Fruit fly (Drosophila melanogaster) whole organism, embryonic: ENCODE results near the gene Ada2a.

Experiments
- CG11696 ChIP-seq: fragments of 200-800 bp; sonication (Bioruptor generic); IDR thresholded peaks from 2 replicates; pipeline ENCODE4 v1.3.6; 2022; ENCODE audit warnings: missing biosample characterization, missing genetic modification characterization
- CG12155 ChIP-seq: fragments of 200-800 bp; sonication (Bioruptor generic); optimal IDR thresholded peaks from 3 replicates; lab custom pipeline; 2016; ENCODE audit warnings: missing biosample characterization, missing genetic modification characterization
- CG15514 ChIP-seq: fragments of 200-800 bp; sonication (Bioruptor generic); optimal IDR thresholded peaks from 3 replicates; lab custom pipeline; 2017; ENCODE audit warnings: missing biosample characterization, missing genetic modification characterization, mild to moderate bottlenecking, moderate library complexity, missing genetic modification reagents
- CG2202 ChIP-seq: fragments of 200-800 bp; sonication (Bioruptor generic); optimal IDR thresholded peaks from 2 replicates; lab custom pipeline; 2018; ENCODE audit warnings: missing biosample characterization, mild to moderate bottlenecking, missing genetic modification characterization
- CG3847 ChIP-seq: fragments of 200-800 bp; sonication (Bioruptor generic); IDR thresholded peaks from 2 replicates; pipeline ENCODE4 v1.3.6; 2022; ENCODE audit warnings: missing biosample characterization, missing genetic modification characterization
- CG7963 ChIP-seq: fragments of 200-800 bp; sonication (Bioruptor generic); IDR thresholded peaks from 3 replicates; pipeline ENCODE4 v1.3.6; 2022; ENCODE audit warnings: missing biosample characterization, missing genetic modification characterization; ENCODE audit not compliant: partially characterized antibody
- CG8478 ChIP-seq: fragments of >200 bp; optimal IDR thresholded peaks from 2 replicates; lab custom pipeline; 2018
- Chrac-16 ChIP-seq: fragments of 200-800 bp; sonication (Bioruptor generic); optimal IDR thresholded peaks from 3 replicates; lab custom pipeline; 2016; ENCODE audit warnings: missing biosample characterization, missing genetic modification characterization
- E2f2 ChIP-seq: fragments of 200-800 bp; sonication (Bioruptor generic); IDR thresholded peaks from 2 replicates; pipeline ENCODE4 v1.3.6; 2022; ENCODE audit warnings: missing biosample characterization, missing genetic modification characterization
- Ets97D ChIP-seq: fragments of 200-800 bp; sonication (Bioruptor generic); optimal IDR thresholded peaks from 3 replicates; lab custom pipeline; 2016; ENCODE audit warnings: missing biosample characterization, missing genetic modification characterization
- HHEX ChIP-seq: fragments of 200-800 bp; sonication (Bioruptor generic); optimal IDR thresholded peaks from 3 replicates; lab custom pipeline; 2017; ENCODE audit warnings: missing biosample characterization, mild to moderate bottlenecking, missing genetic modification characterization, missing genetic modification reagents
- pnt ChIP-seq: fragments of 200-800 bp; sonication (Bioruptor generic); optimal IDR thresholded peaks from 3 replicates; lab custom pipeline; 2016; ENCODE audit warnings: missing biosample characterization, missing genetic modification characterization
- sens ChIP-seq: fragments of 200-800 bp; sonication (Bioruptor generic); peaks from one replicate; lab custom pipeline; 2016; ENCODE audit warnings: missing biosample characterization, missing genetic modification characterization

DNA sequence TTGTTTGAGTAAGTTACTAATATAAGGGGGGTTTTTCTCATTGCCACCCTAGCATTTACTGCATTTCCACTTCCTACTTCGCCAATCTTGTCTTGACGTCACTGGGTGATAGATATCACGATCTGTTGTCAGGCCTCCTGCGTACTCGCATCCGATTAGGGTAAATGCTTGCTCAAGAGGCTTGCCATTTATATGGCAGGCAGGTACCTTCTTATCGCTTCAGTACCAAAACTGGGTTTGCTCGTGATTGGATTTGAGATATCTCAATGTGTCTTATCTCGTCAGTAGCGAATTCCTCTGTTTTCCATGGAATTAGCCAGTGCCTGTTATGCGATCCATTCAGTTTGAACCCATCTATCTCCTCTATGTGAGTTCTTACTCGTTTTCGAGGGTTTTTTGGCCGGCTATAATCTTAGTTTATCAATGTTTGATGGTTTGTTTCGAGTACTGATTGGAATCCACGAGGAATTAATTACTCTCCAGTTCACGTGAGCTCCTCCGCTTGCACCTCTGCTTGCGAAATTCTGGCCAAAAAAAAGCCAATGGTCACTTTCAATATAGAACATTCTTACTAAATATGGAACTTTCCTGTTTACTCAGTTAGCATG, 25.7 kb upstream of the Ada2a start:
- TF ChIP-seq CG12155 (GFP tag; lab: Kevin White, UChicago) (no peak), CG3847 (GFP tag; lab: Robert Waterston, UW) (no peak), CG2202 (no peak), Chrac-16 (no peak), CG7963 (GFP tag; lab: Robert Waterston, UW) (no peak), sens (GFP tag; lab: Kevin White, UChicago) (no peak), CG8478 (no peak), E2f2 (GFP tag; lab: Robert Waterston, UW) (no peak), HHEX (GFP tag; lab: Kevin White, UChicago) (no peak), pnt (no peak), CG15514 (GFP tag; lab: Kevin White, UChicago) (no peak), Ets97D (GFP tag; lab: Kevin White, UChicago) (no peak), CG11696 (GFP tag; lab: Robert Waterston, UW) (no peak)
